Worm (Caenorhabditis elegans) whole organism, L2 larva: ENCODE results near the gene F41G4.13.

ENCODE experiments used
- F13H6.1 ChIP-seq: sonication (generic microtip); optimal IDR thresholded peaks from 2 replicates; lab custom pipeline; 2016; ENCODE audit warnings: missing genetic modification characterization, missing compliant biosample characterization
- R02D3.7 ChIP-seq: fragments of 150-350 bp; optimal IDR thresholded peaks from 2 replicates; lab custom pipeline; 2014; ENCODE audit warnings: missing biosample characterization, missing genetic modification characterization
- Y55F3AM.14 ChIP-seq: fragments of 200-800 bp; sonication (Bioruptor generic); optimal IDR thresholded peaks from 2 replicates; lab custom pipeline; 2018; ENCODE audit warnings: mild to moderate bottlenecking, missing genetic modification characterization, missing compliant biosample characterization
- ZK546.5 ChIP-seq: sonication (generic microtip); optimal IDR thresholded peaks from 2 replicates; lab custom pipeline; 2017; ENCODE audit warnings: missing biosample characterization, missing genetic modification characterization
- ama-1 ChIP-seq: fragments of 150-350 bp; optimal IDR thresholded peaks from 2 replicates; lab custom pipeline; 2018; ENCODE audit warnings: inconsistent platforms
- blmp-1 ChIP-seq: sonication (generic microtip); optimal IDR thresholded peaks from 2 replicates; lab custom pipeline; 2017; ENCODE audit warnings: missing genetic modification characterization, mild to moderate bottlenecking, missing compliant biosample characterization, antibody characterized with exemption, moderate library complexity; ENCODE audit not compliant: insufficient read depth
- ceh-82 ChIP-seq: fragments of 150-350 bp; optimal IDR thresholded peaks from 2 replicates; lab custom pipeline; 2014; ENCODE audit warnings: missing biosample characterization, missing genetic modification characterization
- crh-2 ChIP-seq: sonication (generic microtip); optimal IDR thresholded peaks from 2 replicates; lab custom pipeline; 2017; ENCODE audit warnings: missing biosample characterization, missing genetic modification characterization
- egl-27 ChIP-seq: sonication (generic microtip); optimal IDR thresholded peaks from 3 replicates; lab custom pipeline; 2017; ENCODE audit warnings: missing biosample characterization, missing genetic modification reagents, missing genetic modification characterization
- elt-3 ChIP-seq: sonication (generic microtip); optimal IDR thresholded peaks from 2 replicates; lab custom pipeline; 2017; ENCODE audit warnings: missing biosample characterization, missing genetic modification characterization
- fos-1 ChIP-seq: fragments of 150-350 bp; optimal IDR thresholded peaks from 2 replicates; lab custom pipeline; 2014; ENCODE audit warnings: missing biosample characterization, missing genetic modification characterization
- gmeb-1 ChIP-seq: fragments of 150-350 bp; optimal IDR thresholded peaks from 2 replicates; lab custom pipeline; 2014; ENCODE audit warnings: missing biosample characterization, missing genetic modification characterization
- lin-11 ChIP-seq: fragments of 150-350 bp; sonication (generic microtip); optimal IDR thresholded peaks from 2 replicates; lab custom pipeline; 2014; ENCODE audit warnings: missing biosample characterization, missing genetic modification characterization, inconsistent platforms, mixed read lengths
- lin-13 ChIP-seq: fragments of 150-350 bp; optimal IDR thresholded peaks from 2 replicates; lab custom pipeline; 2014; ENCODE audit warnings: missing biosample characterization, missing genetic modification reagents, missing genetic modification characterization
- lsy-2 ChIP-seq, 2 experiments: fragments of 150-350 bp in 1 of 2; sonication (generic microtip) in 1 of 2; optimal IDR thresholded peaks; 2 replicates each; lab custom pipeline; 2014 to 2017; ENCODE audit warnings: missing biosample characterization in 2 of 2, missing genetic modification characterization in 2 of 2
- mbf-1 ChIP-seq: sonication (generic microtip); optimal IDR thresholded peaks from 2 replicates; lab custom pipeline; 2017; ENCODE audit warnings: missing biosample characterization, missing genetic modification characterization
- mdl-1 ChIP-seq, 2 experiments: fragments of 150-350 bp in 1 of 2; sonication (generic microtip) in 1 of 2; optimal IDR thresholded peaks; 2 replicates each; lab custom pipeline; 2017; ENCODE audit warnings: missing biosample characterization in 2 of 2, missing genetic modification characterization in 2 of 2
- nhr-11 ChIP-seq: fragments of 150-350 bp; optimal IDR thresholded peaks from 2 replicates; lab custom pipeline; 2014; ENCODE audit warnings: missing biosample characterization, missing genetic modification characterization
- nhr-129 ChIP-seq: fragments of 150-350 bp; optimal IDR thresholded peaks from 2 replicates; lab custom pipeline; 2014; ENCODE audit warnings: missing biosample characterization, missing genetic modification characterization
- nhr-21 ChIP-seq: fragments of 150-350 bp; optimal IDR thresholded peaks from 2 replicates; lab custom pipeline; 2014; ENCODE audit warnings: missing biosample characterization, missing genetic modification characterization
- nhr-23 ChIP-seq: fragments of 150-350 bp; optimal IDR thresholded peaks from 2 replicates; lab custom pipeline; 2014; ENCODE audit warnings: missing biosample characterization, missing genetic modification reagents, missing genetic modification characterization
- nhr-237 ChIP-seq: fragments of 150-350 bp; optimal IDR thresholded peaks from 2 replicates; lab custom pipeline; 2014; ENCODE audit warnings: missing biosample characterization, missing genetic modification characterization
- nhr-25 ChIP-seq: fragments of 150-350 bp; sonication (generic microtip); optimal IDR thresholded peaks from 3 replicates; lab custom pipeline; 2014; ENCODE audit warnings: missing biosample characterization, missing genetic modification characterization
- nhr-6 ChIP-seq: fragments of 150-350 bp; optimal IDR thresholded peaks from 2 replicates; lab custom pipeline; 2014; ENCODE audit warnings: missing biosample characterization, missing genetic modification characterization
- peb-1 ChIP-seq: fragments of 150-350 bp; optimal IDR thresholded peaks from 2 replicates; lab custom pipeline; 2014; ENCODE audit warnings: missing biosample characterization, missing genetic modification characterization
- sem-4 ChIP-seq: fragments of 150-350 bp; optimal IDR thresholded peaks from 2 replicates; lab custom pipeline; 2014; ENCODE audit warnings: missing biosample characterization, missing genetic modification reagents, missing genetic modification characterization
- skn-1 ChIP-seq: sonication (generic microtip); optimal IDR thresholded peaks from 2 replicates; lab custom pipeline; 2017; ENCODE audit warnings: missing biosample characterization, missing genetic modification characterization
- sma-3 ChIP-seq: sonication (generic microtip); optimal IDR thresholded peaks from 2 replicates; lab custom pipeline; 2016; ENCODE audit warnings: missing genetic modification reagents, missing genetic modification characterization, missing compliant biosample characterization
- sma-9 ChIP-seq, 2 experiments: fragments of 150-350 bp in 1 of 2; sonication (generic microtip) in 1 of 2; optimal IDR thresholded peaks; 2 replicates each; lab custom pipeline; 2014 to 2016; ENCODE audit warnings: missing genetic modification characterization in 2 of 2, mild to moderate bottlenecking in 1 of 2, missing biosample characterization in 1 of 2, missing compliant biosample characterization in 1 of 2, missing genetic modification reagents in 1 of 2, moderate library complexity in 1 of 2
- snpc-4 ChIP-seq: fragments of 150-350 bp; optimal IDR thresholded peaks from 2 replicates; lab custom pipeline; 2014; ENCODE audit warnings: missing biosample characterization, missing genetic modification characterization
- unc-39 ChIP-seq: fragments of 150-350 bp; optimal IDR thresholded peaks from 2 replicates; lab custom pipeline; 2014; ENCODE audit warnings: missing biosample characterization, missing genetic modification characterization
- unc-55 ChIP-seq: fragments of 150-350 bp; sonication (generic microtip); optimal IDR thresholded peaks from 3 replicates; lab custom pipeline; 2014; ENCODE audit warnings: missing biosample characterization, missing genetic modification reagents, missing genetic modification characterization
- zag-1 ChIP-seq: fragments of 150-350 bp; optimal IDR thresholded peaks from 2 replicates; lab custom pipeline; 2014; ENCODE audit warnings: missing biosample characterization, missing genetic modification characterization
- ztf-1 ChIP-seq: fragments of 200-800 bp; sonication (Bioruptor generic); conservative IDR thresholded peaks from 2 replicates; pipeline ENCODE4 v1.3.6; 2022; ENCODE audit warnings: missing genetic modification characterization, missing compliant biosample characterization
- ztf-11 ChIP-seq: sonication (generic microtip); optimal IDR thresholded peaks from 2 replicates; lab custom pipeline; 2017; ENCODE audit warnings: missing biosample characterization, missing genetic modification characterization

F41G4.13 gene

ce11 chrX:16871355-16871754 lies 36.8 kb upstream of the F41G4.13 start:
- TF ChIP-seq nhr-25 (tag; lab: Kevin White, UChicago): peak; percentile 69
- no peak for TF ChIP-seq Y55F3AM.14 (GFP tag; lab: Kevin White, UChicago)
- no peak for TF ChIP-seq ZK546.5 (tag; lab: Kevin White, UChicago)
- TF ChIP-seq gmeb-1 (tag; lab: Kevin White, UChicago): no peak
- no peak for TF ChIP-seq unc-39
- TF ChIP-seq nhr-21 (tag; lab: Kevin White, UChicago): peak; percentile 56
- TF ChIP-seq sem-4 (tag; lab: Kevin White, UChicago): peak; percentile 27
- TF ChIP-seq snpc-4 (tag; lab: Kevin White, UChicago): no peak
- TF ChIP-seq sma-9 (GFP tag; optimal IDR thresholded peaks at IDR 0.05; lab: Kevin White, UChicago): peak; percentile 80
- TF ChIP-seq sma-9 (tag; optimal IDR thresholded peaks at IDR 0.05; lab: Kevin White, UChicago): no peak
- TF ChIP-seq F13H6.1 (tag; lab: Kevin White, UChicago): no peak
- TF ChIP-seq zag-1: no peak
- TF ChIP-seq mbf-1 (tag; lab: Kevin White, UChicago): no peak
- no peak for TF ChIP-seq lin-13
- TF ChIP-seq egl-27 (tag; lab: Kevin White, UChicago): no peak
- no peak for TF ChIP-seq nhr-237
- TF ChIP-seq nhr-23 (tag; lab: Kevin White, UChicago): no peak
- TF ChIP-seq nhr-6 (tag; lab: Kevin White, UChicago): no peak
- TF ChIP-seq ztf-11 (tag; lab: Kevin White, UChicago): no peak
- peak; percentile 35 for TF ChIP-seq sma-3 (GFP tag; lab: Kevin White, UChicago)
- no peak for TF ChIP-seq nhr-11 (tag; lab: Kevin White, UChicago)
- no peak for TF ChIP-seq lin-11 (tag; lab: Kevin White, UChicago)
- TF ChIP-seq unc-55 (GFP tag; lab: Kevin White, UChicago): no peak
- TF ChIP-seq blmp-1 (tag; lab: Kevin White, UChicago): peak; percentile 80
- TF ChIP-seq mdl-1 (tag; optimal IDR thresholded peaks at IDR 0.05; lab: Kevin White, UChicago): peak in 1 of 2 experiments; percentile 50
- TF ChIP-seq elt-3: no peak
- peak; percentile 45 for TF ChIP-seq fos-1 (tag; lab: Kevin White, UChicago)
- peak; percentile 1 for TF ChIP-seq crh-2 (tag; lab: Kevin White, UChicago)
- TF ChIP-seq, all 48 proteins: peak for 9

- no peak for TF ChIP-seq ama-1 (lab: Kevin White, UChicago)
- TF ChIP-seq, all 48 proteins: peak for 0
Observed at ce11 chrX:16868931-16869330, 34.3 kb upstream of the F41G4.13 start, which contains the start of gene aakg-2. aakg-2 (minus strand) TSS chrX:16869031.

ce11 chrX:16865675-16866074 lies 31.1 kb upstream of the F41G4.13 start:
- TF ChIP-seq nhr-11 (tag; lab: Kevin White, UChicago) (no peak), fos-1 (tag; lab: Kevin White, UChicago) (no peak), nhr-25 (tag; lab: Kevin White, UChicago) (no peak), nhr-129 (tag; lab: Kevin White, UChicago) (no peak), ama-1 (lab: Kevin White, UChicago) (no peak), lin-11 (tag; lab: Kevin White, UChicago) (no peak), nhr-23 (tag; lab: Kevin White, UChicago) (no peak), egl-27 (tag; lab: Kevin White, UChicago) (no peak), ceh-82 (tag; lab: Kevin White, UChicago) (no peak), sma-9 (GFP tag; optimal IDR thresholded peaks at IDR 0.05; lab: Kevin White, UChicago) (no peak), sma-9 (tag; optimal IDR thresholded peaks at IDR 0.05; lab: Kevin White, UChicago) (no peak), sma-3 (GFP tag; lab: Kevin White, UChicago) (no peak), skn-1 (tag; lab: Kevin White, UChicago) (no peak), Y55F3AM.14 (GFP tag; lab: Kevin White, UChicago) (no peak), peb-1 (no peak)

DNA sequence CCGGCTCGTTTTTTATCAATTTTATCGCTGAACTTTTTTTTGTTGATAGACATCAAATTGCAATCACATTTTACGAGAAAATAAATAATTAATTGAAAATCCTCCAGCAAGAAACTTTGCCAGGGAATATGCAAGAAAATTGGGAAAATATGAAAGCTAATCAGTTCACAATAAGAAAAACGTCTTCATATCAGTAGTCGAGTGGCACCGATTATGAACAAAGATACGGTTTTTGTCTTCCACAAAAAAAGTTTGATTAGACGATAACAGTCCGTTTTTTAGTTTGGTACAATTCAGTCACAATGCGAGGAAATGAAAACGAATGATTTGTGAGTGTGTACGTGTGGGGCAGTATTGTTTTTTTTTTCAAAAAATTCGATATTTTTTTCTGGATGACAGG lies 30.4 kb upstream of the F41G4.13 start:
- TF ChIP-seq Y55F3AM.14 (GFP tag; lab: Kevin White, UChicago) (no peak), R02D3.7 (tag; lab: Kevin White, UChicago) (no peak), fos-1 (tag; lab: Kevin White, UChicago) (no peak), ceh-82 (tag; lab: Kevin White, UChicago) (no peak), egl-27 (tag; lab: Kevin White, UChicago) (no peak), nhr-11 (tag; lab: Kevin White, UChicago) (no peak), nhr-23 (tag; lab: Kevin White, UChicago) (no peak), lsy-2 (tag; optimal IDR thresholded peaks at IDR 0.05; lab: Kevin White, UChicago) (no peak), unc-55 (GFP tag; lab: Kevin White, UChicago) (no peak), zag-1 (no peak), blmp-1 (tag; lab: Kevin White, UChicago) (no peak), nhr-25 (tag; lab: Kevin White, UChicago) (no peak), sma-9 (GFP tag; optimal IDR thresholded peaks at IDR 0.05; lab: Kevin White, UChicago) (no peak), sma-9 (tag; optimal IDR thresholded peaks at IDR 0.05; lab: Kevin White, UChicago) (no peak), ztf-1 (GFP tag; lab: Robert Waterston, UW) (no peak)
